1 worm cellular context compared by ENCODE assay signal in the genomic region with DNA sequence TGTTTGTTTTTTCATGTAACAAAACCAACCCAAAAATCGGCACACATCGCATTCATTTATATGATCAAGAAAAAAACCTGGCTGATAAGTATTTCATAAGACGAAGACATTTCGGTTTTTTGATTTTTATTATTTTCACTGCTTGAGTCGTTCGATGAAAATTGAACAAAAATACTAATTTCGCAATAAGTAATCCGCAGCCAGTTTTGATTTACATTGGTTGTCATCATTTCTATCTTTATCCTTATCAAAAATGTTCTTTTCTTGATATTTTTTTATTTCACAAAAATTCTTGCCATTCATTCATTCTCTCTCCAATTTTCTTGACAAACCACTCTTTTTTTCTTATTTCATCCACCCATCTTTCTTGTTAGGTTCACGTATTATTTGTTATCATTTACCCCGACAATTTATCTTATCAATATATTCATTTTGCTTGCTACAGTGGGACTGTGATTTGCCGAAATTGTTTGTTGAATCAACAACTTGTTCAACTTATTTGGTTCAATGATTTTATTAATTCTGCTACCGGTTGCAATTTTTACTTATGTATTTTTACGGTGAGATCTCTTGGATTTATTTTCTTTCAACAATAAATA.
A peak's percentile ranks its signal among the peaks of the same experiment; 100 is the strongest.
TF ChIP-seq lines count a peak whose summit lies in the region.

A gene (plus strand): TSS at position 446 of the 599 bp plus-strand sequence.

TF ChIP-seq in whole organism, L4 larva, 104 proteins besides CTCF, POLR2A, EP300 and RAD21 (continued from another document):
- TF ChIP-seq dmd-6 (GFP tag; IDR thresholded peaks at IDR 0.05; lab: Robert Waterston, UW): peak; percentile 21; the same call in 1 of the 2 replicates
- no peak for TF ChIP-seq egl-27 (tag; optimal IDR thresholded peaks at IDR 0.05; lab: Kevin White, UChicago)
- no peak for TF ChIP-seq set-16 (GFP tag; IDR thresholded peaks at IDR 0.05; lab: Robert Waterston, UW)
- no peak for TF ChIP-seq Y5F2A.4 (GFP tag; optimal IDR thresholded peaks at IDR 0.05; lab: Kevin White, UChicago)
- no peak for TF ChIP-seq daf-16 (GFP tag; optimal IDR thresholded peaks at IDR 0.05; lab: Kevin White, UChicago)
- peak; percentile 84 for TF ChIP-seq daf-16 (tag; optimal IDR thresholded peaks at IDR 0.05; lab: Kevin White, UChicago)
- TF ChIP-seq nhr-25 (tag; optimal IDR thresholded peaks at IDR 0.05; lab: Kevin White, UChicago; ENCODE audit: borderline replicate concordance, insufficient read depth): no peak
- TF ChIP-seq ces-1 (GFP tag; optimal IDR thresholded peaks at IDR 0.05; lab: Kevin White, UChicago): no peak
- no peak for TF ChIP-seq daf-8 (GFP tag; IDR thresholded peaks at IDR 0.05; lab: Robert Waterston, UW)
- no peak for TF ChIP-seq nhr-48 (tag; optimal IDR thresholded peaks at IDR 0.05; lab: Kevin White, UChicago)
- no peak for TF ChIP-seq daf-12 (tag; optimal IDR thresholded peaks at IDR 0.05; lab: Kevin White, UChicago)
